Fruit fly (Drosophila melanogaster) whole organism, prepupa: Measurements from ENCODE around the gene CG31141.

Experiments
- CG10631 ChIP-seq: fragments of 200-800 bp; sonication (Bioruptor generic); optimal IDR thresholded peaks from 2 replicates; lab custom pipeline; 2016; ENCODE audit warnings: missing biosample characterization, missing genetic modification characterization
- CG11762 ChIP-seq: fragments of 200-800 bp; sonication (Bioruptor generic); optimal IDR thresholded peaks from 3 replicates; lab custom pipeline; 2016; ENCODE audit warnings: missing biosample characterization, missing genetic modification characterization; ENCODE audit not compliant: insufficient read depth
- CG15336 ChIP-seq: fragments of 200-800 bp; sonication (Bioruptor generic); IDR thresholded peaks from 2 replicates; pipeline ENCODE4 v1.3.6; 2022; ENCODE audit warnings: missing biosample characterization, missing genetic modification characterization
- CG3032 ChIP-seq: fragments of 200-800 bp; optimal IDR thresholded peaks from 2 replicates; lab custom pipeline; 2019; ENCODE audit warnings: missing biosample characterization, mild to moderate bottlenecking, missing genetic modification characterization, moderate library complexity
- CG4318 ChIP-seq: fragments of 200-800 bp; sonication (Bioruptor generic); optimal IDR thresholded peaks from 3 replicates; lab custom pipeline; 2017; ENCODE audit warnings: missing biosample characterization, mild to moderate bottlenecking, missing genetic modification characterization
- CG6163 ChIP-seq: fragments of 200-800 bp; sonication (Bioruptor generic); IDR thresholded peaks from 3 replicates; pipeline ENCODE4 v1.3.6; 2022; ENCODE audit warnings: missing biosample characterization, missing genetic modification characterization
- CG6276 ChIP-seq: fragments of 200-800 bp; sonication (Bioruptor generic); optimal IDR thresholded peaks from 2 replicates; lab custom pipeline; 2017; ENCODE audit warnings: missing biosample characterization, mild to moderate bottlenecking, missing genetic modification characterization
- CG6792 ChIP-seq: fragments of 200-800 bp; sonication (Bioruptor generic); optimal IDR thresholded peaks from 3 replicates; lab custom pipeline; 2016; ENCODE audit warnings: missing biosample characterization, missing genetic modification characterization
- CG8119 ChIP-seq: fragments of 200-800 bp; sonication (Bioruptor generic); IDR thresholded peaks from 3 replicates; pipeline ENCODE4 v1.3.6; 2022; ENCODE audit warnings: missing biosample characterization, missing genetic modification characterization
- CG8632 ChIP-seq: fragments of 200-800 bp; sonication (Bioruptor generic); optimal IDR thresholded peaks from 3 replicates; lab custom pipeline; 2016; ENCODE audit warnings: missing biosample characterization, missing genetic modification characterization
- CG9139 ChIP-seq: fragments of 200-800 bp; sonication (Bioruptor generic); optimal IDR thresholded peaks from 3 replicates; lab custom pipeline; 2017; ENCODE audit warnings: missing biosample characterization, mild to moderate bottlenecking, missing genetic modification characterization
- Eip78C ChIP-seq: fragments of 200-800 bp; sonication (Bioruptor generic); peaks from one replicate; lab custom pipeline; 2016; ENCODE audit warnings: missing biosample characterization, missing genetic modification characterization
- Ets96B ChIP-seq: fragments of 200-800 bp; optimal IDR thresholded peaks from 2 replicates; lab custom pipeline; 2019; ENCODE audit warnings: missing biosample characterization, mild to moderate bottlenecking, missing genetic modification characterization, moderate library complexity
- Gug ChIP-seq: fragments of 200-800 bp; sonication (Bioruptor generic); IDR thresholded peaks from 2 replicates; pipeline ENCODE4 v1.3.6; 2022; ENCODE audit warnings: missing biosample characterization, missing genetic modification characterization
- Hr38 ChIP-seq: sonication (Bioruptor generic); optimal IDR thresholded peaks from 2 replicates; lab custom pipeline; 2016; ENCODE audit warnings: missing biosample characterization, missing genetic modification characterization
- Hr4 ChIP-seq: fragments of 200-800 bp; sonication (Bioruptor generic); optimal IDR thresholded peaks from 3 replicates; lab custom pipeline; 2016; ENCODE audit warnings: missing biosample characterization, missing genetic modification characterization
- Lpt ChIP-seq: fragments of 200-800 bp; sonication (Bioruptor generic); optimal IDR thresholded peaks from 3 replicates; lab custom pipeline; 2016; ENCODE audit warnings: missing biosample characterization, missing genetic modification characterization
- Met ChIP-seq: fragments of 200-800 bp; sonication (Bioruptor generic); optimal IDR thresholded peaks from 3 replicates; lab custom pipeline; 2016; ENCODE audit warnings: missing biosample characterization, missing genetic modification characterization
- Smox ChIP-seq: fragments of 200-800 bp; sonication (Bioruptor generic); optimal IDR thresholded peaks from 3 replicates; lab custom pipeline; 2016; ENCODE audit warnings: missing biosample characterization, missing genetic modification characterization
- Sox14 ChIP-seq: fragments of 200-800 bp; sonication (Bioruptor generic); optimal IDR thresholded peaks from 3 replicates; lab custom pipeline; 2016; ENCODE audit warnings: missing biosample characterization, missing genetic modification characterization
- achi ChIP-seq: fragments of 200-800 bp; sonication (Bioruptor generic); optimal IDR thresholded peaks from 3 replicates; lab custom pipeline; 2016; ENCODE audit warnings: missing biosample characterization, missing genetic modification characterization
- cyc ChIP-seq: fragments of 200-800 bp; sonication (Bioruptor generic); optimal IDR thresholded peaks from 3 replicates; lab custom pipeline; 2016; ENCODE audit warnings: missing biosample characterization, missing genetic modification characterization
- dsx ChIP-seq: fragments of 200-800 bp; optimal IDR thresholded peaks from 3 replicates; lab custom pipeline; 2019; ENCODE audit warnings: missing biosample characterization, mild to moderate bottlenecking, missing genetic modification characterization, moderate library complexity; ENCODE audit not compliant: poor library complexity, severe bottlenecking
- eg ChIP-seq: fragments of 200-800 bp; sonication (Bioruptor generic); IDR thresholded peaks from 3 replicates; pipeline ENCODE4 v1.3.6; 2022; ENCODE audit warnings: missing biosample characterization, missing genetic modification characterization
- esn ChIP-seq: fragments of 200-800 bp; sonication (Bioruptor generic); optimal IDR thresholded peaks from 2 replicates; lab custom pipeline; 2016; ENCODE audit warnings: missing biosample characterization, mild to moderate bottlenecking, missing genetic modification characterization, moderate library complexity
- fd59A ChIP-seq: fragments of 200-800 bp; sonication (Bioruptor generic); optimal IDR thresholded peaks from 2 replicates; lab custom pipeline; 2017; ENCODE audit warnings: missing biosample characterization, mild to moderate bottlenecking, missing genetic modification characterization, missing genetic modification reagents
- fd85E ChIP-seq: fragments of 200-800 bp; sonication (Bioruptor generic); optimal IDR thresholded peaks from 3 replicates; lab custom pipeline; 2016; ENCODE audit warnings: missing biosample characterization, missing genetic modification characterization
- lz ChIP-seq: fragments of 200-800 bp; sonication (Bioruptor generic); optimal IDR thresholded peaks from 3 replicates; lab custom pipeline; 2016; ENCODE audit warnings: missing biosample characterization, missing genetic modification characterization
- net ChIP-seq: fragments of 200-800 bp; sonication (Bioruptor generic); optimal IDR thresholded peaks from 3 replicates; lab custom pipeline; 2016; ENCODE audit warnings: missing biosample characterization, missing genetic modification characterization
- pdm3 ChIP-seq: fragments of 200-800 bp; sonication (Bioruptor generic); optimal IDR thresholded peaks from 3 replicates; lab custom pipeline; 2016; ENCODE audit warnings: missing biosample characterization, missing genetic modification characterization
- salr ChIP-seq, 2 experiments: fragments of 200-800 bp; sonication (Bioruptor generic); optimal IDR thresholded peaks; 3 replicates each; lab custom pipeline; 2016 to 2018; ENCODE audit warnings: missing biosample characterization in 2 of 2, missing genetic modification characterization in 2 of 2, mild to moderate bottlenecking in 1 of 2
- spab ChIP-seq: fragments of 200-800 bp; sonication (Bioruptor generic); optimal IDR thresholded peaks from 2 replicates; lab custom pipeline; 2017; ENCODE audit warnings: missing biosample characterization, mild to moderate bottlenecking, missing genetic modification characterization, missing genetic modification reagents
- ss ChIP-seq, 2 experiments: fragments of 200-800 bp; sonication (Bioruptor generic); optimal IDR thresholded peaks; 2 replicates in 1 of 2; 3 replicates in 1 of 2; lab custom pipeline; 2017 to 2018; ENCODE audit warnings: mild to moderate bottlenecking in 2 of 2, missing biosample characterization in 2 of 2, missing genetic modification characterization in 2 of 2, moderate library complexity in 1 of 2
- svp ChIP-seq: fragments of 200-800 bp; sonication (Bioruptor generic); peaks from one replicate; lab custom pipeline; 2016; ENCODE audit warnings: missing biosample characterization, missing genetic modification characterization
- topi ChIP-seq: fragments of 200-800 bp; sonication (Bioruptor generic); optimal IDR thresholded peaks from 3 replicates; lab custom pipeline; 2016; ENCODE audit warnings: missing biosample characterization, missing genetic modification characterization

The CG31141 gene

dm6 chr3R:23893460-23893859 lies 29.6 kb upstream of the CG31141 start, which contains the start of gene tbrd-1:
tbrd-1 (minus strand) TSS chr3R:23893560.
- TF ChIP-seq CG6163 (GFP tag; lab: Robert Waterston, UW) (no peak), Gug (GFP tag; lab: Robert Waterston, UW) (no peak), eg (GFP tag; lab: Robert Waterston, UW) (no peak), achi (no peak), CG11762 (no peak), cyc (GFP tag; lab: Kevin White, UChicago) (no peak), CG6792 (GFP tag; lab: Kevin White, UChicago) (no peak), topi (GFP tag; lab: Kevin White, UChicago) (no peak), CG4318 (GFP tag; lab: Kevin White, UChicago) (no peak), Sox14 (GFP tag; lab: Kevin White, UChicago) (no peak), Ets96B (no peak), Smox (GFP tag; lab: Kevin White, UChicago) (no peak)

- TF ChIP-seq Gug (GFP tag; lab: Robert Waterston, UW) (no peak), svp (GFP tag; lab: Kevin White, UChicago) (no peak), salr (GFP tag; optimal IDR thresholded peaks at IDR 0.05; lab: Kevin White, UChicago) (no peak), CG3032 (no peak), topi (GFP tag; lab: Kevin White, UChicago) (no peak), esn (GFP tag; lab: Kevin White, UChicago) (no peak), dsx (GFP tag; lab: Kevin White, UChicago) (no peak), Met (GFP tag; lab: Kevin White, UChicago) (no peak), CG6276 (GFP tag; lab: Kevin White, UChicago) (no peak), Hr4 (no peak)
- TF ChIP-seq, all 60 proteins: peak for 0
Measured at dm6 chr3R:23900092-23900491, 23.0 kb upstream of the CG31141 start.

- TF ChIP-seq ss (GFP tag; optimal IDR thresholded peaks at IDR 0.05; lab: Kevin White, UChicago): peak in 1 of 2 experiments; percentile 45
- TF ChIP-seq CG8632 (GFP tag; lab: Kevin White, UChicago): peak; percentile 15
- peak; percentile 62; the same call in 2 of the 3 replicates for TF ChIP-seq CG8119 (GFP tag; lab: Robert Waterston, UW)
- peak; percentile 22; the same call in 1 of the 2 replicates for TF ChIP-seq CG15336 (GFP tag; lab: Robert Waterston, UW)
- peak; percentile 20 for TF ChIP-seq achi
- peak; percentile 29 for TF ChIP-seq fd59A (GFP tag; lab: Kevin White, UChicago)
- peak; percentile 7 for TF ChIP-seq spab (GFP tag; lab: Kevin White, UChicago)
- TF ChIP-seq Eip78C (GFP tag; lab: Kevin White, UChicago): peak; percentile 61
- peak; percentile 3 for TF ChIP-seq CG6792 (GFP tag; lab: Kevin White, UChicago)
- no peak for TF ChIP-seq Smox (GFP tag; lab: Kevin White, UChicago)
- TF ChIP-seq net (GFP tag; lab: Kevin White, UChicago): no peak
- TF ChIP-seq salr (GFP tag; optimal IDR thresholded peaks at IDR 0.05; lab: Kevin White, UChicago): peak in 1 of 2 experiments; percentile 1
- no peak for TF ChIP-seq Lpt (GFP tag; lab: Kevin White, UChicago)
- TF ChIP-seq CG10631: peak; percentile 12
- peak; percentile 34 for TF ChIP-seq Ets96B
Measured at dm6 chr3R:23902034-23902433, 21.1 kb upstream of the CG31141 start.

- TF ChIP-seq CG6163 (GFP tag; lab: Robert Waterston, UW) (0 out of 3 replicates have a peak, but pooled peaks have one; percentile 18), pdm3 (no peak), lz (GFP tag; lab: Kevin White, UChicago) (no peak), Eip78C (GFP tag; lab: Kevin White, UChicago) (peak; percentile 12), fd85E (GFP tag; lab: Kevin White, UChicago) (no peak)
Measured at dm6 chr3R:23902557-23902956, 20.5 kb upstream of the CG31141 start.

dm6 chr3R:23903425-23903824 lies 19.7 kb upstream of the CG31141 start:
- TF ChIP-seq Hr4 (no peak), Gug (GFP tag; lab: Robert Waterston, UW) (no peak), Hr38 (GFP tag; lab: Kevin White, UChicago) (no peak), CG9139 (GFP tag; lab: Kevin White, UChicago) (no peak), Eip78C (GFP tag; lab: Kevin White, UChicago) (peak; percentile 21), Smox (GFP tag; lab: Kevin White, UChicago) (no peak)
- TF ChIP-seq, all 60 proteins: peak for 1
